Worm (Caenorhabditis elegans) whole organism, midembryonic: ENCODE data around the gene baf-1.

Source experiments
- T22C8.4 ChIP-seq: fragments of 200-800 bp; sonication (Bioruptor generic); IDR thresholded peaks from 2 replicates; pipeline ENCODE4 v1.3.6; 2022; ENCODE audit warnings: missing genetic modification characterization, missing compliant biosample characterization
- cog-1 ChIP-seq: sonication (generic microtip); optimal IDR thresholded peaks from 2 replicates; lab custom pipeline; 2016; ENCODE audit warnings: missing genetic modification characterization, missing compliant biosample characterization
- flt-1 ChIP-seq: fragments of 200-800 bp; sonication (Bioruptor generic); IDR thresholded peaks from 2 replicates; pipeline ENCODE4 v1.3.6; 2022; ENCODE audit warnings: missing genetic modification characterization, missing compliant biosample characterization
- klf-2 ChIP-seq: fragments of 200-800 bp; sonication (Bioruptor generic); conservative IDR thresholded peaks from 2 replicates; pipeline ENCODE4 v1.3.6; 2022; ENCODE audit warnings: missing genetic modification reagents, missing genetic modification characterization, missing compliant biosample characterization
- med-1 ChIP-seq: sonication (generic microtip); optimal IDR thresholded peaks from 2 replicates; lab custom pipeline; 2017; ENCODE audit warnings: missing genetic modification characterization, mild to moderate bottlenecking, missing compliant biosample characterization, antibody characterized with exemption, missing genetic modification reagents; ENCODE audit not compliant: insufficient read depth
- ref-1 ChIP-seq: fragments of 200-800 bp; sonication (Bioruptor generic); conservative IDR thresholded peaks from 2 replicates; pipeline ENCODE4 v1.3.6; 2022; ENCODE audit warnings: missing genetic modification reagents, missing genetic modification characterization, missing compliant biosample characterization
- tab-1 ChIP-seq: fragments of 200-800 bp; sonication (Bioruptor generic); IDR thresholded peaks from 2 replicates; pipeline ENCODE4 v1.3.6; 2022; ENCODE audit warnings: missing genetic modification characterization, missing compliant biosample characterization
- ztf-23 ChIP-seq: fragments of 200-800 bp; sonication (Bioruptor generic); IDR thresholded peaks from 2 replicates; pipeline ENCODE4 v1.3.6; 2022; ENCODE audit warnings: missing genetic modification reagents, missing genetic modification characterization, missing compliant biosample characterization
- ztf-29 ChIP-seq: fragments of 200-800 bp; sonication (Bioruptor generic); IDR thresholded peaks from 2 replicates; pipeline ENCODE4 v1.3.6; 2022; ENCODE audit warnings: missing genetic modification reagents, missing genetic modification characterization, missing compliant biosample characterization

The baf-1 gene

DNA sequence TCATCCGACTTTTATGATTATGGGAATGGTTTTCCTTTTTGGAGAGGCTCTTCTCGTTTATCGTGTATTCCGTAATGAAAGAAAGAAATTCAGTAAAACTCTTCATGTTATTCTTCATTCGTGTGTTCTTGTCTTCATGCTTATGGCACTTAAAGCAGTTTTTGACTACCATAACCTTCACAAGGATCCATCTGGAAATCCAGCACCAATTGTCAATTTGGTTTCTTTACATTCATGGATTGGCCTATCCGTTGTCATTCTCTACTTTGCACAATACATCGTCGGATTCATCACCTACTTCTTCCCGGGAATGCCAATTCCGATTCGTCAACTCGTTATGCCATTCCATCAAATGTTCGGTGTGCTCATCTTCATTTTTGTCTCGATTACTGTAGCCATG, 44.4 kb downstream of the baf-1 start:
- TF ChIP-seq ref-1 (no peak), flt-1 (GFP tag; lab: Robert Waterston, UW) (no peak), T22C8.4 (no peak), med-1 (no peak), klf-2 (GFP tag; lab: Robert Waterston, UW) (no peak)

DNA sequence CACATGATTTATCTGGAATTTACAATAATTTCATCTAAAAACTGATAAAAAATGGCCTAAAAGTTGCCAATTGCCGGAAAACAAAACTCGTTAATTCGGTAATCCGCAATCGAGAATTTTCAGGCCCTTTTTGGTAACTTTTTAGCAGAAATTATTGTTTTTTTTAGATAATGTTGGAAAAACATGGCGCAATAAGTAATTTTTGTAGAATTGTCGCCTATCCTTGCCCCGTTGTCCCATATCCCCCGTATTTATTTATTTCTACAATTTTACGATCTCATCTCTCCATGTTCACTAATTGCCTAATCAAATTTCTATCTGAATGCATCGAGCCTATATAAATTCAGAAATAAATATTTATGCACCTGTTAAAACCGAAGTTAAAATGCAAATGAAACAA, 45.7 kb downstream of the baf-1 start:
- no peak for TF ChIP-seq T22C8.4

ce11 chrIII:9513569-9513968, 46.3 kb downstream of the baf-1 start, which contains the start of gene F55H2.8:
Gene F55H2.8, plus strand, starts transcription at chrIII:9513869.
- TF ChIP-seq flt-1 (GFP tag; lab: Robert Waterston, UW) (no peak), ztf-23 (GFP tag; lab: Robert Waterston, UW) (no peak), tab-1 (no peak), med-1 (no peak), klf-2 (GFP tag; lab: Robert Waterston, UW) (no peak), cog-1 (tag; lab: Kevin White, UChicago) (no peak), T22C8.4 (no peak), ztf-29 (GFP tag; lab: Robert Waterston, UW) (no peak), ref-1 (no peak)

ce11 chrIII:9516148-9516547, 48.9 kb downstream of the baf-1 start, which contains the start of gene F55H2.7:
Gene F55H2.7, minus strand, starts transcription at chrIII:9516248.
- TF ChIP-seq ztf-23 (GFP tag; lab: Robert Waterston, UW) (no peak), T22C8.4 (no peak), med-1 (no peak), tab-1 (no peak), cog-1 (tag; lab: Kevin White, UChicago) (no peak), ref-1 (no peak)
